Worm (Caenorhabditis elegans) whole organism, L4 larva: Measurements from ENCODE around the gene F01G10.5.

Experiments used
- ama-1 ChIP-seq: fragments of 150-350 bp; optimal IDR thresholded peaks from 2 replicates; lab custom pipeline; 2014; ENCODE audit warnings: inconsistent platforms, mixed read lengths
- ceh-82 ChIP-seq: sonication (generic microtip); optimal IDR thresholded peaks from 2 replicates; lab custom pipeline; 2017; ENCODE audit warnings: missing biosample characterization, missing genetic modification characterization
- fkh-10 ChIP-seq: fragments of 150-350 bp; optimal IDR thresholded peaks from 2 replicates; lab custom pipeline; 2014; ENCODE audit warnings: missing biosample characterization, missing genetic modification reagents, missing genetic modification characterization
- set-16 ChIP-seq: fragments of 200-800 bp; sonication (Bioruptor generic); IDR thresholded peaks from 2 replicates; pipeline ENCODE4 v1.3.6; 2022; ENCODE audit warnings: missing genetic modification reagents, missing genetic modification characterization, missing compliant biosample characterization
- skn-1 ChIP-seq: fragments of 150-350 bp; optimal IDR thresholded peaks from 2 replicates; lab custom pipeline; 2014; ENCODE audit warnings: missing biosample characterization, missing genetic modification characterization

ce11 chrIV:10227534-10227933, 3.3 kb downstream of the F01G10.5 start, which contains the start of gene F01G10.6:
- no peak for TF ChIP-seq skn-1 (tag; lab: Kevin White, UChicago)
- TF ChIP-seq ama-1 (lab: Kevin White, UChicago), result no peak
- no peak for TF ChIP-seq fkh-10 (GFP tag; lab: Kevin White, UChicago)
- TF ChIP-seq ceh-82 (tag; lab: Kevin White, UChicago), result no peak
- no peak for TF ChIP-seq set-16 (GFP tag; lab: Robert Waterston, UW)
